Worm (Caenorhabditis elegans) whole organism, L1 larva: ENCODE results near the gene D2096.13.

Experiments used
- C04F5.9 ChIP-seq: sonication (generic microtip); optimal IDR thresholded peaks from 2 replicates; lab custom pipeline; 2016; ENCODE audit warnings: missing genetic modification characterization, missing compliant biosample characterization
- C34B4.2 ChIP-seq: sonication (generic microtip); optimal IDR thresholded peaks from 2 replicates; lab custom pipeline; 2017; ENCODE audit warnings: mild to moderate bottlenecking, missing genetic modification characterization, missing compliant biosample characterization
- aha-1 ChIP-seq: fragments of 150-350 bp; optimal IDR thresholded peaks from 2 replicates; lab custom pipeline; 2014; ENCODE audit warnings: missing biosample characterization, missing genetic modification characterization
- alr-1 ChIP-seq: fragments of 200-800 bp; sonication (Bioruptor generic); optimal IDR thresholded peaks from 2 replicates; lab custom pipeline; 2018; ENCODE audit warnings: borderline replicate concordance, mild to moderate bottlenecking, missing genetic modification characterization, missing compliant biosample characterization
- ama-1 ChIP-seq: fragments of 150-350 bp; optimal IDR thresholded peaks from 2 replicates; lab custom pipeline; 2014
- ceh-82 ChIP-seq, 3 experiments: fragments of 150-350 bp in 1 of 3; sonication (generic microtip) in 2 of 3; optimal IDR thresholded peaks; 2 replicates each; lab custom pipeline; 2014 to 2017; ENCODE audit warnings: missing biosample characterization in 3 of 3, missing genetic modification characterization in 3 of 3
- ceh-88 ChIP-seq: fragments of 200-800 bp; sonication (Bioruptor generic); IDR thresholded peaks from 2 replicates; pipeline ENCODE4 v1.3.6; 2022; ENCODE audit warnings: missing genetic modification characterization, missing compliant biosample characterization
- ceh-90 ChIP-seq: sonication (generic microtip); optimal IDR thresholded peaks from 2 replicates; lab custom pipeline; 2016; ENCODE audit warnings: missing genetic modification characterization, missing compliant biosample characterization
- dpl-1 ChIP-seq, 3 experiments: fragments of 150-350 bp in 2 of 3; sonication (generic microtip) in 1 of 3; optimal IDR thresholded peaks; 2 replicates each; lab custom pipeline; 2014 to 2017; ENCODE audit warnings: missing biosample characterization in 3 of 3, missing genetic modification characterization in 3 of 3, missing genetic modification reagents in 3 of 3
- dsc-1 ChIP-seq: sonication (generic microtip); optimal IDR thresholded peaks from 2 replicates; lab custom pipeline; 2016; ENCODE audit warnings: mild to moderate bottlenecking, missing genetic modification characterization, missing compliant biosample characterization
- egl-13 ChIP-seq: sonication (generic microtip); optimal IDR thresholded peaks from 2 replicates; lab custom pipeline; 2016; ENCODE audit warnings: missing genotype, missing genetic modification reagents, missing genetic modification characterization, missing compliant biosample characterization
- egl-27 ChIP-seq, 2 experiments: fragments of 150-350 bp in 1 of 2; sonication (generic microtip); optimal IDR thresholded peaks; 3 replicates each; lab custom pipeline; 2017 to 2018; ENCODE audit warnings: missing biosample characterization in 2 of 2, missing genetic modification characterization in 2 of 2, missing genetic modification reagents in 2 of 2
- elt-2 ChIP-seq: sonication (generic microtip); optimal IDR thresholded peaks from 2 replicates; lab custom pipeline; 2016; ENCODE audit warnings: missing genetic modification characterization, mild to moderate bottlenecking, inconsistent platforms, missing compliant biosample characterization, missing genetic modification reagents
- fkh-10 ChIP-seq: sonication (generic microtip); optimal IDR thresholded peaks from 2 replicates; lab custom pipeline; 2017; ENCODE audit warnings: missing biosample characterization, missing genetic modification reagents, missing genetic modification characterization
- fkh-4 ChIP-seq: sonication (generic microtip); optimal IDR thresholded peaks from 2 replicates; lab custom pipeline; 2016; ENCODE audit warnings: missing compliant biosample characterization, missing genetic modification characterization, borderline replicate concordance
- fkh-8 ChIP-seq: sonication (generic microtip); optimal IDR thresholded peaks from 2 replicates; lab custom pipeline; 2016; ENCODE audit warnings: mild to moderate bottlenecking, missing genetic modification characterization, missing compliant biosample characterization
- grh-1 ChIP-seq: fragments of 200-800 bp; sonication (Bioruptor generic); IDR thresholded peaks from 2 replicates; pipeline ENCODE4 v1.3.6; 2022; ENCODE audit warnings: missing genetic modification reagents, missing genetic modification characterization, missing compliant biosample characterization
- isw-1 ChIP-seq: fragments of 200-800 bp; sonication (Bioruptor generic); IDR thresholded peaks from 2 replicates; pipeline ENCODE4 v1.3.6; 2022; ENCODE audit warnings: missing genetic modification characterization, missing compliant biosample characterization
- jun-1 ChIP-seq: fragments of 150-350 bp; optimal IDR thresholded peaks from 2 replicates; lab custom pipeline; 2014; ENCODE audit warnings: missing biosample characterization, missing genetic modification reagents, missing genetic modification characterization
- lin-14 ChIP-seq: fragments of 200-800 bp; sonication (Bioruptor generic); optimal IDR thresholded peaks from 2 replicates; lab custom pipeline; 2018; ENCODE audit warnings: mild to moderate bottlenecking, missing genetic modification characterization, moderate library complexity, missing compliant biosample characterization
- lin-15B ChIP-seq: fragments of 150-350 bp; sonication (generic microtip); optimal IDR thresholded peaks from 3 replicates; lab custom pipeline; 2014; ENCODE audit warnings: missing biosample characterization, missing genetic modification characterization
- lin-35 ChIP-seq, 2 experiments: fragments of 150-350 bp; optimal IDR thresholded peaks; 2 replicates each; lab custom pipeline; 2014; ENCODE audit warnings: missing biosample characterization in 2 of 2, missing genetic modification characterization in 2 of 2, missing genetic modification reagents in 2 of 2
- lin-39 ChIP-seq: fragments of 150-350 bp; optimal IDR thresholded peaks from 2 replicates; lab custom pipeline; 2014; ENCODE audit warnings: missing biosample characterization, missing genetic modification reagents, missing genetic modification characterization
- lsy-2 ChIP-seq, 2 experiments: fragments of 150-350 bp; optimal IDR thresholded peaks; 2 replicates each; lab custom pipeline; 2014; ENCODE audit warnings: missing biosample characterization in 2 of 2, missing genetic modification characterization in 2 of 2
- mdl-1 ChIP-seq, 2 experiments: fragments of 150-350 bp; optimal IDR thresholded peaks; 2 replicates each; lab custom pipeline; 2014 to 2017; ENCODE audit warnings: missing biosample characterization in 2 of 2, missing genetic modification characterization in 2 of 2, inconsistent platforms in 1 of 2
- mep-1 ChIP-seq: fragments of 150-350 bp; optimal IDR thresholded peaks from 2 replicates; lab custom pipeline; 2014; ENCODE audit warnings: missing biosample characterization, missing genetic modification characterization
- nhr-20 ChIP-seq: sonication (generic microtip); optimal IDR thresholded peaks from 2 replicates; lab custom pipeline; 2016; ENCODE audit warnings: mild to moderate bottlenecking, missing genetic modification characterization, missing compliant biosample characterization
- nhr-71 ChIP-seq: sonication (generic microtip); optimal IDR thresholded peaks from 2 replicates; lab custom pipeline; 2016; ENCODE audit warnings: mild to moderate bottlenecking, missing genetic modification characterization, moderate library complexity, missing compliant biosample characterization
- nhr-76 ChIP-seq: sonication (generic microtip); optimal IDR thresholded peaks from 2 replicates; lab custom pipeline; 2017; ENCODE audit warnings: missing biosample characterization, missing genetic modification characterization
- nhr-77 ChIP-seq: fragments of 150-350 bp; optimal IDR thresholded peaks from 2 replicates; lab custom pipeline; 2014; ENCODE audit warnings: missing biosample characterization, missing genetic modification characterization
- nhr-90 ChIP-seq: sonication (generic microtip); optimal IDR thresholded peaks from 2 replicates; lab custom pipeline; 2016; ENCODE audit warnings: mild to moderate bottlenecking, missing genetic modification characterization, missing compliant biosample characterization; ENCODE audit not compliant: poor library complexity
- pag-3 ChIP-seq: sonication (generic microtip); optimal IDR thresholded peaks from 2 replicates; lab custom pipeline; 2017; ENCODE audit warnings: missing genetic modification characterization, mild to moderate bottlenecking, missing compliant biosample characterization, antibody characterized with exemption, borderline replicate concordance; ENCODE audit not compliant: insufficient read depth
- pax-3 ChIP-seq: fragments of 200-800 bp; sonication (Bioruptor generic); optimal IDR thresholded peaks from 2 replicates; lab custom pipeline; 2018; ENCODE audit warnings: mild to moderate bottlenecking, missing genetic modification characterization, moderate library complexity, missing compliant biosample characterization
- pqm-1 ChIP-seq: sonication (generic microtip); optimal IDR thresholded peaks from 3 replicates; lab custom pipeline; 2017; ENCODE audit warnings: missing biosample characterization, missing genetic modification characterization
- snpc-4 ChIP-seq: fragments of 150-350 bp; optimal IDR thresholded peaks from 2 replicates; lab custom pipeline; 2014; ENCODE audit warnings: missing biosample characterization, missing genetic modification characterization
- snu-23 ChIP-seq: sonication (generic microtip); optimal IDR thresholded peaks from 2 replicates; lab custom pipeline; 2016; ENCODE audit warnings: missing genetic modification characterization, missing compliant biosample characterization
- sptf-1 ChIP-seq: fragments of 150-350 bp; optimal IDR thresholded peaks from 2 replicates; lab custom pipeline; 2014; ENCODE audit warnings: missing biosample characterization, missing genetic modification characterization
- sup-37 ChIP-seq: fragments of 200-800 bp; sonication (Bioruptor generic); optimal IDR thresholded peaks from 2 replicates; lab custom pipeline; 2018; ENCODE audit warnings: mild to moderate bottlenecking, missing genetic modification characterization, missing compliant biosample characterization
- swsn-7 ChIP-seq: sonication (generic microtip); optimal IDR thresholded peaks from 2 replicates; lab custom pipeline; 2016; ENCODE audit warnings: missing genetic modification characterization, missing compliant biosample characterization
- ztf-11 ChIP-seq, 2 experiments: sonication (generic microtip); optimal IDR thresholded peaks; 2 replicates each; lab custom pipeline; 2016 to 2017; ENCODE audit warnings: missing genetic modification characterization in 2 of 2, missing biosample characterization in 1 of 2, missing compliant biosample characterization in 1 of 2

The D2096.13 gene

ce11 chrIV:8385662-8386061 is 27.3 kb upstream of the D2096.13 start:
- TF ChIP-seq lin-14 (GFP tag; lab: Kevin White, UChicago) = peak; percentile 39
- no peak for TF ChIP-seq lsy-2 (tag; optimal IDR thresholded peaks at IDR 0.05; lab: Kevin White, UChicago)
- TF ChIP-seq, all 84 proteins: peak for 1

DNA sequence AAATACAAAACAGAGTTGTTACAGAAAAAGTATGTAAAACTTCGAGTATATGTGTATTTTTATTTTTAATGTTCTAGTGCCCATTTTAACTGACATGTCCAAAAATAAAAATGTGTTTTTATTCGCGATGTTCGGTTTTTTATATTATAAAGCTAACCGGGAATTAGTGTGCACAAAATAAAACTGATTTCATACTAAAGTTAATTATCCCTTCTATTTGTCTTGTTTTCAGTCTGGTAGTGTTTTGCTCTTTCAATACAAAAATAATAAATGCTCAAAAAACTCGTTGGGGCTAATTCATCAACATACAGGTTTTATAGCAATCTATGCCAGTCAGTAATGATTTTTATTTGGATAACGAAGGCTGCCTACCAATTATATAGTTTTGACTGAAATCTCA is 26.3 kb upstream of the D2096.13 start:
- TF ChIP-seq pqm-1 (tag; lab: Kevin White, UChicago) (no peak), sup-37 (GFP tag; lab: Kevin White, UChicago) (no peak), isw-1 (GFP tag; lab: Robert Waterston, UW) (no peak), C34B4.2 (tag; lab: Kevin White, UChicago) (no peak), nhr-76 (tag; lab: Kevin White, UChicago) (no peak), fkh-8 (tag; lab: Kevin White, UChicago) (no peak), egl-27 (tag; optimal IDR thresholded peaks at IDR 0.05; lab: Kevin White, UChicago) (no peak), dsc-1 (tag; lab: Kevin White, UChicago) (no peak), lsy-2 (tag; optimal IDR thresholded peaks at IDR 0.05; lab: Kevin White, UChicago) (no peak)

DNA sequence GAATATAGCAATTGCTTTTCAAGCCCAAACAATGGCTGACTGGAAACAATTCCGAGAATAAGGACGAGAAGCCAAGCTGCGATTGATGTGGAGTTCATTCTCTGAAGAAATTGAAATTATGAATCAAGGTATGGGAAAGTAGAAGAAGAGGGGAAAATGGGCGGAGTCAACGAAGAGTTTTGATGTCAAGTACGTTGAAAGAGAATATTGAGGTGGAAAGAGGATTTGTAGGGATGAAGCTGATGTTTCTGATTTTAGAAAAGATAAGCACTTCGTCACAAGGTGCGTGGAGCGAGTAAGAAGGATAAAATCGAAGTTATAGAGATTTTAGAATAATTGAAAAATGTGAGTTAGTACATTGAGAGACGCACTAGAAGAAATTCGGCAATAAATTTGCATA is 24.3 kb upstream of the D2096.13 start, which contains the start of gene D2096.9:
TSS of gene D2096.9 (minus strand) at position 101 of the 400 bp plus-strand sequence.
- TF ChIP-seq ceh-90 (tag; lab: Kevin White, UChicago) (no peak), grh-1 (no peak), dsc-1 (tag; lab: Kevin White, UChicago) (peak; percentile 45), alr-1 (tag; lab: Kevin White, UChicago) (no peak), ceh-88 (GFP tag; lab: Robert Waterston, UW) (no peak)

ce11 chrIV:8380266-8380850 is 22.0 kb upstream of the D2096.13 start:
- no peak for TF ChIP-seq isw-1 (GFP tag; lab: Robert Waterston, UW)
- TF ChIP-seq nhr-71 = no peak
- no peak for TF ChIP-seq dpl-1 (GFP tag; optimal IDR thresholded peaks at IDR 0.05; lab: Kevin White, UChicago)
- TF ChIP-seq snu-23 (GFP tag; lab: Kevin White, UChicago) = no peak
- TF ChIP-seq ceh-90 (tag; lab: Kevin White, UChicago) = no peak
- no peak for TF ChIP-seq ztf-11 (tag; optimal IDR thresholded peaks at IDR 0.05; lab: Kevin White, UChicago)
- peak; percentile 12 for TF ChIP-seq lin-14 (GFP tag; lab: Kevin White, UChicago)
- TF ChIP-seq snpc-4 (tag; lab: Kevin White, UChicago) = no peak
- TF ChIP-seq fkh-4 = no peak
- no peak for TF ChIP-seq nhr-20 (tag; lab: Kevin White, UChicago)
- peak; percentile 75 for TF ChIP-seq pqm-1 (tag; lab: Kevin White, UChicago)
- TF ChIP-seq fkh-10 = no peak
- no peak for TF ChIP-seq sptf-1 (tag; lab: Kevin White, UChicago)
- TF ChIP-seq mep-1 = no peak
- no peak for TF ChIP-seq pag-3 (tag; lab: Kevin White, UChicago)
- TF ChIP-seq nhr-77 = no peak
- TF ChIP-seq dsc-1 (tag; lab: Kevin White, UChicago) = no peak
- TF ChIP-seq jun-1 (tag; lab: Kevin White, UChicago) = no peak
- TF ChIP-seq nhr-90 (tag; lab: Kevin White, UChicago) = no peak
- no peak for TF ChIP-seq ama-1
- no peak for TF ChIP-seq nhr-76 (tag; lab: Kevin White, UChicago)
- no peak for TF ChIP-seq lin-15B
- TF ChIP-seq elt-2 (tag; lab: Kevin White, UChicago) = peak; percentile 86
- TF ChIP-seq C34B4.2 (tag; lab: Kevin White, UChicago) = no peak
- TF ChIP-seq C04F5.9 (tag; lab: Kevin White, UChicago) = no peak
- no peak for TF ChIP-seq pax-3 (tag; lab: Kevin White, UChicago)
- no peak for TF ChIP-seq lin-39 (tag; lab: Kevin White, UChicago)
- no peak for TF ChIP-seq swsn-7
- no peak for TF ChIP-seq mdl-1 (tag; optimal IDR thresholded peaks at IDR 0.05; lab: Kevin White, UChicago)
- no peak for TF ChIP-seq egl-13 (tag; lab: Kevin White, UChicago)
- TF ChIP-seq aha-1 (tag; lab: Kevin White, UChicago) = no peak
- peak in 1 of 2 experiments; percentile 27 for TF ChIP-seq lin-35 (GFP tag; optimal IDR thresholded peaks at IDR 0.05; lab: Kevin White, UChicago)
- TF ChIP-seq ceh-82 (tag; optimal IDR thresholded peaks at IDR 0.05; lab: Kevin White, UChicago) = no peak
